Fruit fly (Drosophila melanogaster) whole organism, embryonic: ENCODE measurements around the gene TBC1D16.
A peak's percentile ranks its signal among the peaks of the same experiment; 100 is the strongest.

Experiments used
- BEAF-32 ChIP-seq: fragments of 200-800 bp; sonication (Bioruptor generic); optimal IDR thresholded peaks from 3 replicates; lab custom pipeline; 2017; ENCODE audit warnings: missing biosample characterization, missing genetic modification characterization, mild to moderate bottlenecking, moderate library complexity, missing genetic modification reagents
- Bgb ChIP-seq: fragments of 200-800 bp; sonication (Bioruptor generic); IDR thresholded peaks from 2 replicates; pipeline ENCODE4 v1.3.6; 2022; ENCODE audit warnings: missing biosample characterization, missing genetic modification characterization; ENCODE audit not compliant: partially characterized antibody
- CG10267 ChIP-seq: fragments of 200-800 bp; sonication (Bioruptor generic); optimal IDR thresholded peaks from 2 replicates; lab custom pipeline; 2018; ENCODE audit warnings: missing biosample characterization, mild to moderate bottlenecking, missing genetic modification characterization, moderate library complexity
- CG11085 ChIP-seq: fragments of 200-800 bp; sonication (Bioruptor generic); IDR thresholded peaks from 2 replicates; pipeline ENCODE4 v1.3.6; 2022; ENCODE audit warnings: missing biosample characterization, missing genetic modification characterization
- CG11696 ChIP-seq: fragments of 200-800 bp; sonication (Bioruptor generic); IDR thresholded peaks from 2 replicates; pipeline ENCODE4 v1.3.6; 2022; ENCODE audit warnings: missing biosample characterization, missing genetic modification characterization
- CG13424 ChIP-seq: fragments of 200-800 bp; sonication (Bioruptor generic); optimal IDR thresholded peaks from 2 replicates; lab custom pipeline; 2019; ENCODE audit warnings: missing biosample characterization, mild to moderate bottlenecking, missing genetic modification characterization, moderate library complexity
- CG14965 ChIP-seq: fragments of 200-800 bp; sonication (Bioruptor generic); optimal IDR thresholded peaks from 2 replicates; lab custom pipeline; 2016; ENCODE audit warnings: missing biosample characterization, missing genetic modification characterization, borderline replicate concordance
- CG15269 ChIP-seq: fragments of 200-800 bp; sonication (Bioruptor generic); optimal IDR thresholded peaks from 2 replicates; lab custom pipeline; 2018; ENCODE audit warnings: missing biosample characterization, mild to moderate bottlenecking, missing genetic modification characterization, moderate library complexity
- CG1647 ChIP-seq: fragments of 200-800 bp; sonication (Bioruptor generic); optimal IDR thresholded peaks from 3 replicates; lab custom pipeline; 2016; ENCODE audit warnings: missing biosample characterization, missing genetic modification characterization
- CG16815 ChIP-seq: fragments of 200-800 bp; sonication (Bioruptor generic); optimal IDR thresholded peaks from 3 replicates; lab custom pipeline; 2017; ENCODE audit warnings: missing biosample characterization, mild to moderate bottlenecking, missing genetic modification characterization
- CG17829 ChIP-seq: fragments of 200-800 bp; optimal IDR thresholded peaks from 2 replicates; lab custom pipeline; 2019; ENCODE audit warnings: missing biosample characterization, mild to moderate bottlenecking, missing genetic modification characterization, moderate library complexity
- CG2116 ChIP-seq: fragments of 200-800 bp; sonication (Bioruptor generic); optimal IDR thresholded peaks from 3 replicates; lab custom pipeline; 2018; ENCODE audit warnings: missing biosample characterization, mild to moderate bottlenecking, missing genetic modification characterization
- CG2199 ChIP-seq: fragments of 200-800 bp; sonication (Bioruptor generic); IDR thresholded peaks from 3 replicates; pipeline ENCODE4 v1.3.6; 2022; ENCODE audit warnings: missing biosample characterization, missing genetic modification characterization
- CG31224 ChIP-seq: fragments of 200-800 bp; sonication (Bioruptor generic); IDR thresholded peaks from 2 replicates; pipeline ENCODE4 v1.3.6; 2022; ENCODE audit warnings: missing biosample characterization, missing genetic modification characterization
- CG3847 ChIP-seq: fragments of 200-800 bp; sonication (Bioruptor generic); IDR thresholded peaks from 2 replicates; pipeline ENCODE4 v1.3.6; 2022; ENCODE audit warnings: missing biosample characterization, missing genetic modification characterization
- CG4617 ChIP-seq: fragments of 200-800 bp; sonication (Bioruptor generic); optimal IDR thresholded peaks from 3 replicates; lab custom pipeline; 2016; ENCODE audit warnings: missing biosample characterization, missing genetic modification characterization, borderline replicate concordance
- CG5245 ChIP-seq: fragments of 200-800 bp; sonication (Bioruptor generic); optimal IDR thresholded peaks from 3 replicates; lab custom pipeline; 2016; ENCODE audit warnings: missing biosample characterization, missing genetic modification characterization
- CG6854 ChIP-seq: fragments of 200-800 bp; sonication (Bioruptor generic); optimal IDR thresholded peaks from 3 replicates; lab custom pipeline; 2017; ENCODE audit warnings: missing biosample characterization, mild to moderate bottlenecking, missing genetic modification characterization
- CG8478 ChIP-seq: fragments of >200 bp; optimal IDR thresholded peaks from 2 replicates; lab custom pipeline; 2018
- CG9817 ChIP-seq: fragments of 200-800 bp; sonication (Bioruptor generic); optimal IDR thresholded peaks from 2 replicates; lab custom pipeline; 2018; ENCODE audit warnings: missing biosample characterization, mild to moderate bottlenecking, missing genetic modification characterization, moderate library complexity
- CTCF ChIP-seq: fragments of 200-800 bp; sonication (Bioruptor generic); optimal IDR thresholded peaks from 2 replicates; lab custom pipeline; 2017; ENCODE audit warnings: missing biosample characterization, mild to moderate bottlenecking, missing genetic modification characterization, moderate library complexity
- CoRest ChIP-seq: fragments of 200-800 bp; sonication (Bioruptor generic); optimal IDR thresholded peaks from 3 replicates; lab custom pipeline; 2018; ENCODE audit warnings: missing biosample characterization, mild to moderate bottlenecking, missing genetic modification characterization, moderate library complexity
- CrebB ChIP-seq: fragments of 200-800 bp; sonication (Bioruptor generic); optimal IDR thresholded peaks from 3 replicates; lab custom pipeline; 2018; ENCODE audit warnings: missing biosample characterization, mild to moderate bottlenecking, missing genetic modification characterization
- Doc3 ChIP-seq: fragments of 200-800 bp; sonication (Bioruptor generic); IDR thresholded peaks from 3 replicates; pipeline ENCODE4 v1.3.6; 2022; ENCODE audit warnings: missing biosample characterization, missing genetic modification characterization; ENCODE audit not compliant: partially characterized antibody
- Elba2 ChIP-seq: fragments of 200-800 bp; sonication (Bioruptor generic); optimal IDR thresholded peaks from 3 replicates; lab custom pipeline; 2016; ENCODE audit warnings: missing biosample characterization, missing genetic modification characterization
- GATAe ChIP-seq: fragments of 200-800 bp; sonication (Bioruptor generic); conservative IDR thresholded peaks from 2 replicates; pipeline ENCODE4 v1.3.6; 2022; ENCODE audit warnings: missing biosample characterization, missing genetic modification characterization
- HmgZ ChIP-seq: fragments of 200-800 bp; sonication (Bioruptor generic); optimal IDR thresholded peaks from 2 replicates; lab custom pipeline; 2018; ENCODE audit warnings: missing biosample characterization, mild to moderate bottlenecking, missing genetic modification characterization
- Hr3 ChIP-seq: fragments of 200-800 bp; sonication (Bioruptor generic); optimal IDR thresholded peaks from 3 replicates; lab custom pipeline; 2016; ENCODE audit warnings: missing biosample characterization, missing genetic modification characterization
- Kr ChIP-seq: fragments of 200-800 bp; sonication (Bioruptor generic); optimal IDR thresholded peaks from 2 replicates; lab custom pipeline; 2017; ENCODE audit warnings: missing biosample characterization, mild to moderate bottlenecking, missing genetic modification characterization
- Mes4 ChIP-seq: fragments of 200-800 bp; sonication (Bioruptor generic); optimal IDR thresholded peaks from 2 replicates; lab custom pipeline; 2016; ENCODE audit warnings: missing biosample characterization, missing genetic modification characterization
- Nf-YA ChIP-seq: fragments of 200-800 bp; sonication (Bioruptor generic); IDR thresholded peaks from 2 replicates; pipeline ENCODE4 v1.3.6; 2022; ENCODE audit warnings: missing biosample characterization, missing genetic modification characterization
- Scr ChIP-seq: fragments of 200-800 bp; sonication (Bioruptor generic); IDR thresholded peaks from 2 replicates; pipeline ENCODE4 v1.3.6; 2022; ENCODE audit warnings: missing biosample characterization, missing genetic modification characterization; ENCODE audit not compliant: partially characterized antibody
- Sry-δ ChIP-seq: fragments of 200-800 bp; sonication (Bioruptor generic); optimal IDR thresholded peaks from 2 replicates; lab custom pipeline; 2016; ENCODE audit warnings: missing biosample characterization, missing genetic modification characterization
- al ChIP-seq: fragments of 200-800 bp; sonication (Bioruptor generic); IDR thresholded peaks from 2 replicates; pipeline ENCODE4 v1.3.6; 2022; ENCODE audit warnings: missing biosample characterization, missing genetic modification characterization
- ara ChIP-seq: fragments of 200-800 bp; sonication (Bioruptor generic); IDR thresholded peaks from 2 replicates; pipeline ENCODE4 v1.3.6; 2022; ENCODE audit warnings: missing biosample characterization, missing genetic modification characterization
- ato ChIP-seq: fragments of 200-800 bp; sonication (Bioruptor generic); IDR thresholded peaks from 2 replicates; pipeline ENCODE4 v1.3.6; 2022; ENCODE audit warnings: missing biosample characterization, missing genetic modification characterization; ENCODE audit not compliant: partially characterized antibody
- ci ChIP-seq: fragments of 200-800 bp; sonication (Bioruptor generic); IDR thresholded peaks from 3 replicates; pipeline ENCODE4 v1.3.6; 2022; ENCODE audit warnings: missing biosample characterization, missing genetic modification characterization
- crp ChIP-seq, 2 experiments: fragments of 200-800 bp; sonication (Bioruptor generic); optimal IDR thresholded peaks; 2 replicates in 1 of 2; 3 replicates in 1 of 2; lab custom pipeline; 2017; ENCODE audit warnings: missing biosample characterization in 2 of 2, missing genetic modification characterization in 2 of 2, mild to moderate bottlenecking in 1 of 2, moderate library complexity in 1 of 2
- dmrt99B ChIP-seq: fragments of 200-800 bp; sonication (Bioruptor generic); optimal IDR thresholded peaks from 2 replicates; lab custom pipeline; 2018; ENCODE audit warnings: missing biosample characterization, mild to moderate bottlenecking, missing genetic modification characterization, moderate library complexity
- ems ChIP-seq: fragments of 200-800 bp; sonication (Bioruptor generic); optimal IDR thresholded peaks from 3 replicates; lab custom pipeline; 2016; ENCODE audit warnings: missing biosample characterization, missing genetic modification characterization
- gsb ChIP-seq: fragments of 200-800 bp; sonication (Bioruptor generic); IDR thresholded peaks from 2 replicates; pipeline ENCODE4 v1.3.6; 2022; ENCODE audit warnings: missing biosample characterization, missing genetic modification characterization
- kni ChIP-seq: fragments of 200-800 bp; sonication (Bioruptor generic); optimal IDR thresholded peaks from 3 replicates; lab custom pipeline; 2017; ENCODE audit warnings: mild to moderate bottlenecking, missing biosample characterization, missing genetic modification reagents, missing genetic modification characterization
- lilli ChIP-seq: fragments of 200-800 bp; sonication (Bioruptor generic); optimal IDR thresholded peaks from 3 replicates; lab custom pipeline; 2016; ENCODE audit warnings: missing biosample characterization, missing genetic modification characterization
- luna ChIP-seq: fragments of 200-800 bp; sonication (Bioruptor generic); optimal IDR thresholded peaks from 2 replicates; lab custom pipeline; 2016; ENCODE audit warnings: missing biosample characterization, missing genetic modification characterization
- nau ChIP-seq: fragments of 200-800 bp; sonication (Bioruptor generic); optimal IDR thresholded peaks from 3 replicates; lab custom pipeline; 2017; ENCODE audit warnings: missing biosample characterization, mild to moderate bottlenecking, missing genetic modification characterization, missing genetic modification reagents
- nerfin-2 ChIP-seq: fragments of 200-800 bp; sonication (Bioruptor generic); IDR thresholded peaks from 2 replicates; pipeline ENCODE4 v1.3.6; 2022; ENCODE audit warnings: missing biosample characterization, missing genetic modification characterization; ENCODE audit not compliant: partially characterized antibody
- odd ChIP-seq: fragments of 200-800 bp; sonication (Bioruptor generic); optimal IDR thresholded peaks from 2 replicates; lab custom pipeline; 2017; ENCODE audit warnings: missing biosample characterization, mild to moderate bottlenecking, missing genetic modification characterization
- peb ChIP-seq: fragments of 200-800 bp; sonication (Bioruptor generic); IDR thresholded peaks from 2 replicates; pipeline ENCODE4 v1.3.6; 2022; ENCODE audit warnings: missing biosample characterization, missing genetic modification characterization
- sisA ChIP-seq: fragments of 200-800 bp; sonication (Bioruptor generic); IDR thresholded peaks from 2 replicates; pipeline ENCODE4 v1.3.6; 2022; ENCODE audit warnings: missing biosample characterization, missing genetic modification characterization
- slp2 ChIP-seq: fragments of 200-800 bp; sonication (Bioruptor generic); optimal IDR thresholded peaks from 2 replicates; lab custom pipeline; 2016; ENCODE audit warnings: missing biosample characterization, missing genetic modification characterization
- tio ChIP-seq: fragments of 200-800 bp; sonication (Bioruptor generic); optimal IDR thresholded peaks from 2 replicates; lab custom pipeline; 2017; ENCODE audit warnings: missing biosample characterization, missing genetic modification characterization, inconsistent platforms

TBC1D16 gene

dm6 chr2L:10479859-10480258 is 44.4 kb upstream of the TBC1D16 start (continued):
- no peak for TF ChIP-seq Elba2 (GFP tag; lab: Kevin White, UChicago)
- peak; percentile 66 for TF ChIP-seq GATAe
- TF ChIP-seq CG5245 (GFP tag; lab: Kevin White, UChicago) = no peak
- no peak for TF ChIP-seq CG16815
- 0 out of 3 replicates have a peak, but pooled peaks have one; percentile 28 for TF ChIP-seq ci (GFP tag; lab: Robert Waterston, UW)
- TF ChIP-seq CG2116 (GFP tag; lab: Kevin White, UChicago) = peak; percentile 39
- TF ChIP-seq CG8478 (lab: Kevin White, UChicago) = no peak
- no peak for TF ChIP-seq al (GFP tag; lab: Robert Waterston, UW)
- no peak for TF ChIP-seq CG6854 (GFP tag; lab: Kevin White, UChicago)
- peak; percentile 29 for TF ChIP-seq CTCF (GFP tag; lab: Kevin White, UChicago)
- TF ChIP-seq CoRest (tag; lab: Kevin White, UChicago) = no peak
- TF ChIP-seq Scr = peak; percentile 54; the same call in 1 of the 2 replicates
- TF ChIP-seq nau = peak; percentile 31
- TF ChIP-seq Hr3 (GFP tag; lab: Kevin White, UChicago) = peak; percentile 82
- TF ChIP-seq sisA = no peak
- no peak for TF ChIP-seq CG1647 (GFP tag; lab: Kevin White, UChicago)
- no peak for TF ChIP-seq CG15269 (tag; lab: Kevin White, UChicago)
- TF ChIP-seq Bgb (GFP tag; lab: Robert Waterston, UW) = peak; percentile 34; the same call in 1 of the 2 replicates
- no peak for TF ChIP-seq dmrt99B (tag; lab: Kevin White, UChicago)
- no peak for TF ChIP-seq CG17829 (tag; lab: Kevin White, UChicago)
- TF ChIP-seq Kr (GFP tag; lab: Kevin White, UChicago) = no peak
- TF ChIP-seq BEAF-32 = peak; percentile 63
- TF ChIP-seq odd (GFP tag; lab: Kevin White, UChicago) = no peak
- TF ChIP-seq Nf-YA (GFP tag; lab: Robert Waterston, UW) = no peak
- TF ChIP-seq CrebB = no peak
- no peak for TF ChIP-seq CG4617 (GFP tag; lab: Kevin White, UChicago)
- TF ChIP-seq HmgZ (tag; lab: Kevin White, UChicago) = peak; percentile 26
- no peak for TF ChIP-seq slp2 (GFP tag; lab: Kevin White, UChicago)
- TF ChIP-seq CG3847 (GFP tag; lab: Robert Waterston, UW) = 0 out of 2 replicates have a peak, but pooled peaks have one; percentile 17
- no peak for TF ChIP-seq peb
- TF ChIP-seq CG31224 (GFP tag; lab: Robert Waterston, UW) = no peak
- TF ChIP-seq Sry-δ = peak; percentile 80
- TF ChIP-seq CG11085 = no peak
- TF ChIP-seq CG10267 (tag; lab: Kevin White, UChicago) = peak; percentile 1
- TF ChIP-seq Mes4 (GFP tag; lab: Kevin White, UChicago) = no peak
- TF ChIP-seq gsb (GFP tag; lab: Robert Waterston, UW) = no peak
- no peak for TF ChIP-seq CG11696 (GFP tag; lab: Robert Waterston, UW)
- no peak for TF ChIP-seq crp (GFP tag; optimal IDR thresholded peaks at IDR 0.05; lab: Kevin White, UChicago)
- peak; percentile 44 for TF ChIP-seq kni (GFP tag; lab: Kevin White, UChicago)
- TF ChIP-seq tio (GFP tag; lab: Kevin White, UChicago) = no peak
- TF ChIP-seq nerfin-2 (GFP tag; lab: Robert Waterston, UW) = peak; percentile 11; the same call in 1 of the 2 replicates
- TF ChIP-seq ems (GFP tag; lab: Kevin White, UChicago) = no peak
- no peak for TF ChIP-seq luna (GFP tag; lab: Kevin White, UChicago)
- no peak for TF ChIP-seq ara (GFP tag; lab: Robert Waterston, UW)
- TF ChIP-seq CG9817 (tag; lab: Kevin White, UChicago) = no peak
- TF ChIP-seq Doc3 = no peak
- no peak for TF ChIP-seq CG13424
- TF ChIP-seq CG14965 (GFP tag; lab: Kevin White, UChicago) = no peak
- no peak for TF ChIP-seq lilli (GFP tag; lab: Kevin White, UChicago)
- no peak for TF ChIP-seq CG2199 (GFP tag; lab: Robert Waterston, UW)
- TF ChIP-seq ato (GFP tag; lab: Robert Waterston, UW) = 0 out of 2 replicates have a peak, but pooled peaks have one; percentile 14
